Worm (Caenorhabditis elegans): Measurements from ENCODE around the gene K02E11.4.

DNA sequence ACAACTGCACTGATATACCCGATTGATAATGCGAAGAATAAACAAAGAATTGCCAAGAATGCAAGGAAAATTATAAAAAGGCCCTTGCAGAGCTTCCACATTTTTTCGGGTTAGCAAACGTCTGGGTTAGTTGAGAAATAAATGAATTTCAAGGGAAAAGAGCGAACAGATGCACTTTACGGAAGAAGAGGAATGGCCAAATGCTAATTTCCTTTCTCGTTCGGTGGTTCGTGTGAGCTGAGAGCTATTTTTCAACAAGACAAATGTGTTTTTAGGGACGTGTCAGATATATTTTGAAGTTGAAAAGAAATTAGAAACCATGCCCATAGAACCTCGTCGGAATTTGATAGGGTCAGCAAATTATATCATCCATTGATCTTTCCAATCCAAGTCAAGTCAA lies 12.9 kb upstream of the K02E11.4 start, which contains the start of gene F40G12.2:
- no peak for TF ChIP-seq ceh-39 (tag; optimal IDR thresholded peaks at IDR 0.05)
- no peak for TF ChIP-seq snpc-4 (tag; optimal IDR thresholded peaks at IDR 0.05)
- no peak for TF ChIP-seq ztf-11 (tag; optimal IDR thresholded peaks at IDR 0.05)

Data from whole organism, mixed stage, embryonic.